Fruit fly (Drosophila melanogaster): ENCODE results near the gene CycD.

Gene CycD

dm6 chrX:15909564-15910284, at the start of gene CycD (continued):
- no peak for TF ChIP-seq Ada2b (GFP tag; IDR thresholded peaks at IDR 0.05)
- TF ChIP-seq CG6254 (GFP tag; optimal IDR thresholded peaks at IDR 0.05) = no peak
- TF ChIP-seq CG9797 (GFP tag; optimal IDR thresholded peaks at IDR 0.05) = no peak
- TF ChIP-seq CG13287 (GFP tag; IDR thresholded peaks at IDR 0.05; ENCODE audit: partially characterized antibody) = peak; percentile 46; the same call in 1 of the 2 replicates
- TF ChIP-seq CG12236 (GFP tag; optimal IDR thresholded peaks at IDR 0.05) = no peak
- TF ChIP-seq Sry-δ (GFP tag; optimal IDR thresholded peaks at IDR 0.05) = peak; percentile 76
- TF ChIP-seq gt (GFP tag; IDR thresholded peaks at IDR 0.05) = no peak
- TF ChIP-seq CG17328 (GFP tag; IDR thresholded peaks at IDR 0.05) = no peak
- no peak for TF ChIP-seq CG6813 (GFP tag; optimal IDR thresholded peaks at IDR 0.05)
- TF ChIP-seq gsb-n (tag; optimal IDR thresholded peaks at IDR 0.05) = no peak
- no peak for TF ChIP-seq CG3065 (GFP tag; optimal IDR thresholded peaks at IDR 0.05)
- no peak for TF ChIP-seq CG17359 (tag; optimal IDR thresholded peaks at IDR 0.05)
- TF ChIP-seq CG14710 (tag; optimal IDR thresholded peaks at IDR 0.05) = peak; percentile 53
- no peak for TF ChIP-seq sim (GFP tag; IDR thresholded peaks at IDR 0.05)
- no peak for TF ChIP-seq lov (optimal IDR thresholded peaks at IDR 0.05)
- TF ChIP-seq lov (GFP tag; IDR thresholded peaks at IDR 0.05) = no peak
- TF ChIP-seq CG7928 (GFP tag; optimal IDR thresholded peaks at IDR 0.05) = no peak
- no peak for TF ChIP-seq CG10209 (GFP tag; optimal IDR thresholded peaks at IDR 0.05)
- peak; percentile 21; the same call in 1 of the 2 replicates for TF ChIP-seq inv (GFP tag; IDR thresholded peaks at IDR 0.05; ENCODE audit: partially characterized antibody)
- TF ChIP-seq bab2 (GFP tag; optimal IDR thresholded peaks at IDR 0.05) = no peak
- no peak for TF ChIP-seq CG11695 (GFP tag; IDR thresholded peaks at IDR 0.05)
- TF ChIP-seq sens-2 (GFP tag; IDR thresholded peaks at IDR 0.05) = no peak
- TF ChIP-seq CG4360 (GFP tag; IDR thresholded peaks at IDR 0.05) = no peak
- TF ChIP-seq Usf (GFP tag; optimal IDR thresholded peaks at IDR 0.05) = no peak
- no peak for TF ChIP-seq CG4617 (GFP tag; optimal IDR thresholded peaks at IDR 0.05; ENCODE audit: borderline replicate concordance)

dm6 chrX:15950056-15950455, 40.6 kb upstream of the CycD start:
- no peak for TF ChIP-seq fd3F (GFP tag; optimal IDR thresholded peaks at IDR 0.05)
- TF ChIP-seq H2.0 (GFP tag; IDR thresholded peaks at IDR 0.05) = no peak
- no peak for TF ChIP-seq gem (tag; optimal IDR thresholded peaks at IDR 0.05)
- peak in 1 of 2 experiments; percentile 93 for TF ChIP-seq Pdp1 (GFP tag; optimal IDR thresholded peaks at IDR 0.05)
- no peak for TF ChIP-seq HmgD (GFP tag; optimal IDR thresholded peaks at IDR 0.05)

dm6 chrX:15944735-15945323, 35.4 kb upstream of the CycD start, which contains the start of gene Rrp47:
Gene Rrp47, plus strand, starts transcription at chrX:15944897.
- peak; percentile 62 for TF ChIP-seq CG17359 (tag; optimal IDR thresholded peaks at IDR 0.05)
- no peak for TF ChIP-seq maf-S (GFP tag; optimal IDR thresholded peaks at IDR 0.05)
- no peak for TF ChIP-seq CG7372 (GFP tag; IDR thresholded peaks at IDR 0.05)
- peak; percentile 8 for TF ChIP-seq dm (GFP tag; optimal IDR thresholded peaks at IDR 0.05)
- TF ChIP-seq phol (tag; optimal IDR thresholded peaks at IDR 0.05) = peak; percentile 1
- TF ChIP-seq CG8924 (tag; optimal IDR thresholded peaks at IDR 0.05) = peak; percentile 51
- TF ChIP-seq ssp (GFP tag; IDR thresholded peaks at IDR 0.05) = peak; percentile 94
- peak; percentile 86 for TF ChIP-seq CG17802 (tag; optimal IDR thresholded peaks at IDR 0.05)
- TF ChIP-seq zen (tag; optimal IDR thresholded peaks at IDR 0.05) = peak; percentile 10
- no peak for TF ChIP-seq CG7928 (GFP tag; optimal IDR thresholded peaks at IDR 0.05)
- TF ChIP-seq D (optimal IDR thresholded peaks at IDR 0.05) = no peak
- TF ChIP-seq D (GFP tag; optimal IDR thresholded peaks at IDR 0.05) = no peak
- TF ChIP-seq CG11456 (GFP tag; IDR thresholded peaks at IDR 0.05) = no peak
- peak; percentile 76 for TF ChIP-seq MBD-R2 (GFP tag; IDR thresholded peaks at IDR 0.05)
- TF ChIP-seq pita (GFP tag; optimal IDR thresholded peaks at IDR 0.05) = no peak
- TF ChIP-seq Pdp1 (GFP tag; optimal IDR thresholded peaks at IDR 0.05) = peak in 1 of 2 experiments; percentile 7
- TF ChIP-seq CG2712 (tag; optimal IDR thresholded peaks at IDR 0.05) = peak; percentile 13
- peak; percentile 54 for TF ChIP-seq pfk (GFP tag; optimal IDR thresholded peaks at IDR 0.05)
- no peak for TF ChIP-seq p53 (GFP tag; optimal IDR thresholded peaks at IDR 0.05)
- no peak for TF ChIP-seq lbe (GFP tag; optimal IDR thresholded peaks at IDR 0.05)
- TF ChIP-seq CG10267 (tag; optimal IDR thresholded peaks at IDR 0.05) = peak; percentile 12
- TF ChIP-seq CG9797 (GFP tag; optimal IDR thresholded peaks at IDR 0.05) = peak; percentile 57

All from whole organism, embryonic.